Worm (Caenorhabditis elegans) whole organism, mixed stage, embryonic: ENCODE results near the gene exh-1.

Source experiments
- ceh-43 ChIP-seq: fragments of 200-800 bp; sonication (Bioruptor generic); optimal IDR thresholded peaks from 2 replicates; lab custom pipeline; 2018; ENCODE audit warnings: mild to moderate bottlenecking, missing genetic modification characterization, moderate library complexity, missing compliant biosample characterization
- nhr-237 ChIP-seq: fragments of 150-350 bp; optimal IDR thresholded peaks from 2 replicates; lab custom pipeline; 2014; ENCODE audit warnings: missing biosample characterization, missing genetic modification characterization
- nhr-28 ChIP-seq: fragments of 150-350 bp; optimal IDR thresholded peaks from 2 replicates; lab custom pipeline; 2014; ENCODE audit warnings: missing biosample characterization, missing genetic modification characterization
- pha-4 ChIP-seq: fragments of 150-350 bp; optimal IDR thresholded peaks from 2 replicates; lab custom pipeline; 2018; ENCODE audit warnings: missing biosample characterization, missing genetic modification reagents, missing genetic modification characterization
- unc-120 ChIP-seq: sonication (generic microtip); optimal IDR thresholded peaks from 2 replicates; lab custom pipeline; 2017; ENCODE audit warnings: missing genetic modification characterization, missing compliant biosample characterization; ENCODE audit not compliant: poor library complexity, severe bottlenecking
- unc-39 ChIP-seq: fragments of 150-350 bp; optimal IDR thresholded peaks from 2 replicates; lab custom pipeline; 2014; ENCODE audit warnings: missing biosample characterization, missing genetic modification characterization
- unc-62 ChIP-seq: fragments of 150-350 bp; optimal IDR thresholded peaks from 2 replicates; lab custom pipeline; 2014; ENCODE audit warnings: missing biosample characterization, missing genetic modification reagents, missing genetic modification characterization

ce11 chrV:3165438-3165837 is 8.6 kb downstream of the exh-1 start, which contains the start of gene C36C5.14:
- TF ChIP-seq pha-4 (tag; lab: Kevin White, UChicago), result no peak
- no peak for TF ChIP-seq nhr-28 (tag; lab: Kevin White, UChicago)
- TF ChIP-seq unc-120 (tag; lab: Kevin White, UChicago), result no peak
- no peak for TF ChIP-seq unc-39 (tag; lab: Kevin White, UChicago)
- TF ChIP-seq unc-62 (GFP tag; lab: Kevin White, UChicago), result no peak
- TF ChIP-seq ceh-43 (GFP tag; lab: Kevin White, UChicago), result no peak
- TF ChIP-seq nhr-237, result no peak
